Worm (Caenorhabditis elegans) whole organism, young adult: ENCODE measurements around the gene C33F10.1.
A peak's percentile ranks its signal among the peaks of the same experiment; 100 is the strongest.

ENCODE experiments used
- B0019.2 ChIP-seq: fragments of 200-800 bp; sonication (Bioruptor generic); conservative IDR thresholded peaks from 2 replicates; pipeline ENCODE4 v1.3.6; 2022; ENCODE audit warnings: missing genetic modification reagents, missing genetic modification characterization, missing compliant biosample characterization
- B0035.1 ChIP-seq: sonication (generic microtip); optimal IDR thresholded peaks from 2 replicates; lab custom pipeline; 2016; ENCODE audit warnings: missing genetic modification characterization, mild to moderate bottlenecking, missing compliant biosample characterization, missing genotype, missing genetic modification reagents
- B0336.3 ChIP-seq: fragments of 200-800 bp; sonication (Bioruptor generic); IDR thresholded peaks from 2 replicates; pipeline ENCODE4 v1.3.6; 2022; ENCODE audit warnings: missing genetic modification characterization, missing compliant biosample characterization
- C06A6.2 ChIP-seq: fragments of 200-800 bp; sonication (Bioruptor generic); conservative IDR thresholded peaks from 2 replicates; pipeline ENCODE4 v1.3.6; 2022; ENCODE audit warnings: missing genetic modification characterization, missing compliant biosample characterization
- F23B12.7 ChIP-seq: sonication (generic microtip); optimal IDR thresholded peaks from 2 replicates; lab custom pipeline; 2017; ENCODE audit warnings: missing genetic modification characterization, mild to moderate bottlenecking, missing compliant biosample characterization, antibody characterized with exemption, moderate library complexity; ENCODE audit not compliant: insufficient read depth
- F33H1.4 ChIP-seq: fragments of 200-800 bp; sonication (Bioruptor generic); IDR thresholded peaks from 2 replicates; pipeline ENCODE4 v1.3.6; 2022; ENCODE audit warnings: missing genetic modification reagents, missing genetic modification characterization, missing compliant biosample characterization
- F37B4.10 ChIP-seq: fragments of 200-800 bp; sonication (Bioruptor generic); IDR thresholded peaks from 2 replicates; pipeline ENCODE4 v1.3.6; 2022; ENCODE audit warnings: missing genetic modification characterization, missing compliant biosample characterization
- F49E8.2 ChIP-seq: sonication (generic microtip); optimal IDR thresholded peaks from 3 replicates; lab custom pipeline; 2017; ENCODE audit warnings: missing genetic modification characterization, mild to moderate bottlenecking, missing compliant biosample characterization, antibody characterized with exemption, moderate library complexity; ENCODE audit not compliant: insufficient read depth
- K11D2.4 ChIP-seq: fragments of 200-800 bp; sonication (Bioruptor generic); IDR thresholded peaks from 2 replicates; pipeline ENCODE4 v1.3.6; 2022; ENCODE audit warnings: missing genetic modification reagents, missing genetic modification characterization, missing compliant biosample characterization
- K12H6.12 ChIP-seq: fragments of 200-800 bp; sonication (Bioruptor generic); optimal IDR thresholded peaks from 2 replicates; lab custom pipeline; 2018; ENCODE audit warnings: mild to moderate bottlenecking, missing genetic modification characterization, missing compliant biosample characterization
- T26A5.8 ChIP-seq: sonication (generic microtip); optimal IDR thresholded peaks from 2 replicates; lab custom pipeline; 2016; ENCODE audit warnings: missing genetic modification characterization, missing compliant biosample characterization
- Y56A3A.18 ChIP-seq: fragments of 200-800 bp; sonication (Bioruptor generic); IDR thresholded peaks from 2 replicates; pipeline ENCODE4 v1.3.6; 2022; ENCODE audit warnings: missing genetic modification reagents, missing genetic modification characterization, missing compliant biosample characterization
- Y79H2A.3 ChIP-seq: fragments of 200-800 bp; sonication (Bioruptor generic); conservative IDR thresholded peaks from 2 replicates; pipeline ENCODE4 v1.3.6; 2022; ENCODE audit warnings: missing genetic modification reagents, missing genetic modification characterization, missing compliant biosample characterization
- attf-6 ChIP-seq: fragments of 200-800 bp; sonication (Bioruptor generic); IDR thresholded peaks from 2 replicates; pipeline ENCODE4 v1.3.6; 2022; ENCODE audit warnings: missing genetic modification reagents, missing genetic modification characterization, missing compliant biosample characterization
- cebp-1 ChIP-seq, 2 experiments: fragments of 200-800 bp in 1 of 2; sonication (Bioruptor generic) in 1 of 2; sonication (generic microtip) in 1 of 2; IDR thresholded peaks in 1 of 2; optimal IDR thresholded peaks in 1 of 2; 2 replicates each; pipeline versions ENCODE4 v1.3.6 to Lab custom; 2017 to 2022; ENCODE audit warnings: missing compliant biosample characterization in 2 of 2, missing genetic modification characterization in 2 of 2, mild to moderate bottlenecking in 1 of 2, missing genetic modification reagents in 1 of 2, moderate library complexity in 1 of 2
- ceh-40 ChIP-seq: fragments of 200-800 bp; sonication (Bioruptor generic); IDR thresholded peaks from 2 replicates; pipeline ENCODE4 v1.3.6; 2022; ENCODE audit warnings: missing genetic modification characterization, missing compliant biosample characterization
- ceh-79 ChIP-seq: sonication (generic microtip); optimal IDR thresholded peaks from 2 replicates; lab custom pipeline; 2017; ENCODE audit warnings: mild to moderate bottlenecking, missing genetic modification characterization, missing compliant biosample characterization
- ceh-91 ChIP-seq: fragments of 200-800 bp; sonication (Bioruptor generic); IDR thresholded peaks from 2 replicates; pipeline ENCODE4 v1.3.6; 2022; ENCODE audit warnings: missing genetic modification reagents, missing genetic modification characterization, missing compliant biosample characterization
- die-1 ChIP-seq: sonication (generic microtip); optimal IDR thresholded peaks from 2 replicates; lab custom pipeline; 2016; ENCODE audit warnings: missing genotype, mild to moderate bottlenecking, missing genetic modification characterization, missing compliant biosample characterization
- dox-1 ChIP-seq: fragments of 200-800 bp; sonication (Bioruptor generic); IDR thresholded peaks from 2 replicates; pipeline ENCODE4 v1.3.6; 2022; ENCODE audit warnings: missing genetic modification reagents, missing genetic modification characterization, missing compliant biosample characterization
- egl-18 ChIP-seq: fragments of 200-800 bp; sonication (Bioruptor generic); IDR thresholded peaks from 2 replicates; pipeline ENCODE4 v1.3.6; 2022; ENCODE audit warnings: missing genetic modification reagents, missing genetic modification characterization, missing compliant biosample characterization
- egl-44 ChIP-seq: fragments of 200-800 bp; sonication (Bioruptor generic); IDR thresholded peaks from 2 replicates; pipeline ENCODE4 v1.3.6; 2022; ENCODE audit warnings: missing genetic modification reagents, missing genetic modification characterization, missing compliant biosample characterization
- ekl-4 ChIP-seq: fragments of 200-800 bp; sonication (Bioruptor generic); IDR thresholded peaks from 2 replicates; pipeline ENCODE4 v1.3.6; 2022; ENCODE audit warnings: missing genetic modification reagents, missing genetic modification characterization, missing compliant biosample characterization
- ets-4 ChIP-seq: fragments of 200-800 bp; sonication (Bioruptor generic); optimal IDR thresholded peaks from 2 replicates; lab custom pipeline; 2018; ENCODE audit warnings: mild to moderate bottlenecking, missing genetic modification characterization, missing compliant biosample characterization
- hmg-20 ChIP-seq: fragments of 200-800 bp; sonication (Bioruptor generic); IDR thresholded peaks from 2 replicates; pipeline ENCODE4 v1.3.6; 2022; ENCODE audit warnings: missing genetic modification reagents, missing genetic modification characterization, missing compliant biosample characterization
- hrde-1 ChIP-seq: sonication (generic microtip); optimal IDR thresholded peaks from 2 replicates; lab custom pipeline; 2016; ENCODE audit warnings: missing genetic modification characterization, mild to moderate bottlenecking, missing compliant biosample characterization, moderate library complexity, missing genotype, missing genetic modification reagents, borderline replicate concordance
- hsf-1 ChIP-seq: fragments of 200-800 bp; sonication (Bioruptor generic); IDR thresholded peaks from 2 replicates; pipeline ENCODE4 v1.3.6; 2022; ENCODE audit warnings: missing genetic modification reagents, missing genetic modification characterization, missing compliant biosample characterization
- lag-1 ChIP-seq: fragments of 200-800 bp; sonication (Bioruptor generic); IDR thresholded peaks from 2 replicates; pipeline ENCODE4 v1.3.6; 2022; ENCODE audit warnings: missing genetic modification reagents, missing genetic modification characterization, missing compliant biosample characterization
- lin-54 ChIP-seq: fragments of 200-800 bp; sonication (Bioruptor generic); optimal IDR thresholded peaks from 2 replicates; lab custom pipeline; 2018; ENCODE audit warnings: mild to moderate bottlenecking, missing genetic modification characterization, missing compliant biosample characterization
- madf-6 ChIP-seq: fragments of 200-800 bp; sonication (Bioruptor generic); IDR thresholded peaks from 2 replicates; pipeline ENCODE4 v1.3.6; 2022; ENCODE audit warnings: missing genetic modification reagents, missing genetic modification characterization, missing compliant biosample characterization
- mcd-1 ChIP-seq: fragments of 200-800 bp; sonication (Bioruptor generic); IDR thresholded peaks from 2 replicates; pipeline ENCODE4 v1.3.6; 2022; ENCODE audit warnings: missing genetic modification reagents, missing genetic modification characterization, missing compliant biosample characterization
- mxl-1 ChIP-seq: sonication (generic microtip); optimal IDR thresholded peaks from 2 replicates; lab custom pipeline; 2016; ENCODE audit warnings: missing genetic modification characterization, missing compliant biosample characterization
- nhr-179 ChIP-seq: sonication (generic microtip); optimal IDR thresholded peaks from 2 replicates; lab custom pipeline; 2016; ENCODE audit warnings: mild to moderate bottlenecking, missing genetic modification characterization, missing compliant biosample characterization
- nhr-80 ChIP-seq: sonication (generic microtip); optimal IDR thresholded peaks from 2 replicates; lab custom pipeline; 2016; ENCODE audit warnings: missing genetic modification characterization, missing compliant biosample characterization
- pbrm-1 ChIP-seq: fragments of 200-800 bp; sonication (Bioruptor generic); IDR thresholded peaks from 2 replicates; pipeline ENCODE4 v1.3.6; 2022; ENCODE audit warnings: missing genetic modification reagents, missing genetic modification characterization, missing compliant biosample characterization
- repo-1 ChIP-seq: sonication (generic microtip); optimal IDR thresholded peaks from 2 replicates; lab custom pipeline; 2017; ENCODE audit warnings: mild to moderate bottlenecking, missing genetic modification characterization, missing compliant biosample characterization
- rpc-1 ChIP-seq, 2 experiments: fragments of 150-350 bp in 1 of 2; sonication (generic microtip) in 1 of 2; optimal IDR thresholded peaks; 2 replicates each; lab custom pipeline; 2014 to 2018; ENCODE audit warnings: missing biosample characterization in 1 of 2, missing genetic modification characterization in 1 of 2, missing genetic modification reagents in 1 of 2, missing genotype in 1 of 2
- sdz-38 ChIP-seq: sonication (generic microtip); optimal IDR thresholded peaks from 2 replicates; lab custom pipeline; 2016; ENCODE audit warnings: missing genotype, missing genetic modification characterization, missing compliant biosample characterization
- snpc-1.1 ChIP-seq: sonication (generic microtip); optimal IDR thresholded peaks from 2 replicates; lab custom pipeline; 2017; ENCODE audit warnings: missing genetic modification characterization, mild to moderate bottlenecking, missing compliant biosample characterization, antibody characterized with exemption, moderate library complexity, missing genotype, missing genetic modification reagents; ENCODE audit not compliant: insufficient read depth
- snpc-4 ChIP-seq, 5 experiments: fragments of 150-350 bp in 1 of 5; sonication (generic microtip) in 4 of 5; optimal IDR thresholded peaks; 2 replicates each; lab custom pipeline; 2014 to 2018; ENCODE audit warnings: missing genetic modification characterization in 5 of 5, missing biosample characterization in 3 of 5, antibody characterized with exemption in 2 of 5, mild to moderate bottlenecking in 2 of 5, missing compliant biosample characterization in 2 of 5, missing genotype in 2 of 5, moderate library complexity in 2 of 5, missing genetic modification reagents in 1 of 5
- unc-130 ChIP-seq: sonication (generic microtip); optimal IDR thresholded peaks from 2 replicates; lab custom pipeline; 2016; ENCODE audit warnings: missing genetic modification reagents, missing genetic modification characterization, missing compliant biosample characterization
- zfh-2 ChIP-seq: fragments of 200-800 bp; sonication (Bioruptor generic); conservative IDR thresholded peaks from 2 replicates; pipeline ENCODE4 v1.3.6; 2022; ENCODE audit warnings: missing genetic modification reagents, missing genetic modification characterization, missing compliant biosample characterization
- zim-3 ChIP-seq: sonication (generic microtip); optimal IDR thresholded peaks from 2 replicates; lab custom pipeline; 2017; ENCODE audit warnings: mild to moderate bottlenecking, missing genetic modification characterization, moderate library complexity, missing compliant biosample characterization
- ztf-26 ChIP-seq: sonication (generic microtip); optimal IDR thresholded peaks from 2 replicates; lab custom pipeline; 2017; ENCODE audit warnings: missing genetic modification characterization, missing compliant biosample characterization
- ztf-28 ChIP-seq: fragments of 200-800 bp; sonication (Bioruptor generic); IDR thresholded peaks from 2 replicates; pipeline ENCODE4 v1.3.6; 2022; ENCODE audit warnings: missing genetic modification reagents, missing genetic modification characterization, missing compliant biosample characterization
- ztf-3 ChIP-seq: fragments of 200-800 bp; sonication (Bioruptor generic); optimal IDR thresholded peaks from 2 replicates; lab custom pipeline; 2018; ENCODE audit warnings: mild to moderate bottlenecking, missing genetic modification characterization, missing compliant biosample characterization
- ztf-6 ChIP-seq: fragments of 200-800 bp; sonication (Bioruptor generic); IDR thresholded peaks from 2 replicates; pipeline ENCODE4 v1.3.6; 2022; ENCODE audit warnings: missing genetic modification reagents, missing genetic modification characterization, missing compliant biosample characterization

C33F10.1 gene

DNA sequence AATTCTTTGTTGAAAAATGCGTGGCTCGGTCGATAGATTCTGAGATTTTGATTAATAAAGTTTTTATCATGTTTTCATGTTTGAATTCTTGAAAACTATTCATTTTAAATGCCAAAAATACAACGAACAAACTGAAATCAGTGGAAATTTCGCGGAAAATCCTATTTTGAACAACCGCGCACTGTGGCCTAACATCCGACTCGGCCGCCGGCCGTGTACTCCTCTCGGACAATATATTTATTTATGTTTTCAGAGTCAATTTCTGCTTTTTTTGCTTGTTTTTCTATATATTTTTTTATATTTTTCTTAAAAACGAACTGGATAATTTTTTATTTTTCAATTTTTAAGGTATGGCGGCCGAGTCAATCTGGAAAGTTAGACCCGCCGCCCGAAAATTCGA is 43.6 kb upstream of the C33F10.1 start, which contains the start of gene F26G1.1:
F26G1.1 (plus strand) TSS at position 347 of the 400 bp plus-strand sequence.
- TF ChIP-seq lag-1 = no peak
- TF ChIP-seq ceh-79 (tag; lab: Kevin White, UChicago) = no peak
- peak; percentile 2 for TF ChIP-seq F23B12.7 (tag; lab: Kevin White, UChicago)
- TF ChIP-seq dox-1 (GFP tag; lab: Robert Waterston, UW) = peak; percentile 54; the same call in 1 of the 2 replicates
- no peak for TF ChIP-seq cebp-1 (GFP tag; IDR thresholded peaks at IDR 0.05; lab: Robert Waterston, UW)
- TF ChIP-seq cebp-1 (tag; optimal IDR thresholded peaks at IDR 0.05; lab: Kevin White, UChicago) = no peak
- no peak for TF ChIP-seq pbrm-1 (GFP tag; lab: Robert Waterston, UW)
- no peak for TF ChIP-seq ekl-4 (GFP tag; lab: Robert Waterston, UW)
- no peak for TF ChIP-seq hsf-1
- no peak for TF ChIP-seq B0035.1 (tag; lab: Kevin White, UChicago)
- TF ChIP-seq ceh-40 (GFP tag; lab: Robert Waterston, UW) = no peak
- no peak for TF ChIP-seq B0336.3
- TF ChIP-seq K11D2.4 = peak; percentile 62
- peak; percentile 9 for TF ChIP-seq K12H6.12 (tag; lab: Kevin White, UChicago)
- TF ChIP-seq F33H1.4 (GFP tag; lab: Robert Waterston, UW) = peak; percentile 55
- TF ChIP-seq nhr-80 (tag; lab: Kevin White, UChicago) = no peak
- no peak for TF ChIP-seq die-1 (tag; lab: Kevin White, UChicago)
- TF ChIP-seq C06A6.2 (GFP tag; lab: Robert Waterston, UW) = no peak
- no peak for TF ChIP-seq B0019.2 (GFP tag; lab: Robert Waterston, UW)
- TF ChIP-seq F37B4.10 (GFP tag; lab: Robert Waterston, UW) = no peak
- TF ChIP-seq mxl-1 (tag; lab: Kevin White, UChicago) = no peak
- TF ChIP-seq madf-6 (GFP tag; lab: Robert Waterston, UW) = peak; percentile 68
- no peak for TF ChIP-seq egl-18
- no peak for TF ChIP-seq rpc-1 (optimal IDR thresholded peaks at IDR 0.05; lab: Kevin White, UChicago)
- TF ChIP-seq rpc-1 (tag; optimal IDR thresholded peaks at IDR 0.05; lab: Kevin White, UChicago) = no peak
- no peak for TF ChIP-seq ztf-6 (GFP tag; lab: Robert Waterston, UW)
- TF ChIP-seq hmg-20 = 0 out of 2 replicates have a peak, but pooled peaks have one; percentile 37
- TF ChIP-seq nhr-179 (tag; lab: Kevin White, UChicago) = no peak
- TF ChIP-seq T26A5.8 = no peak
- TF ChIP-seq ets-4 (GFP tag; lab: Kevin White, UChicago) = no peak
- TF ChIP-seq snpc-4 (GFP tag; optimal IDR thresholded peaks at IDR 0.05; lab: Kevin White, UChicago) = no peak
- peak in 1 of 4 experiments; percentile 25 for TF ChIP-seq snpc-4 (tag; optimal IDR thresholded peaks at IDR 0.05; lab: Kevin White, UChicago)
- TF ChIP-seq hrde-1 (tag; lab: Kevin White, UChicago) = peak; percentile 52
- TF ChIP-seq egl-44 (GFP tag; lab: Robert Waterston, UW) = no peak
- TF ChIP-seq ceh-91 = no peak
- TF ChIP-seq zim-3 (tag; lab: Kevin White, UChicago) = no peak
- no peak for TF ChIP-seq Y79H2A.3
- no peak for TF ChIP-seq snpc-1.1 (tag; lab: Kevin White, UChicago)
- peak; percentile 82 for TF ChIP-seq lin-54 (GFP tag; lab: Kevin White, UChicago)
- TF ChIP-seq repo-1 (tag; lab: Kevin White, UChicago) = no peak
- no peak for TF ChIP-seq sdz-38 (tag; lab: Kevin White, UChicago)
- no peak for TF ChIP-seq ztf-26 (tag; lab: Kevin White, UChicago)
- peak; percentile 59; the same call in 1 of the 2 replicates for TF ChIP-seq ztf-28
- TF ChIP-seq Y56A3A.18 (GFP tag; lab: Robert Waterston, UW) = no peak
- TF ChIP-seq ztf-3 (GFP tag; lab: Kevin White, UChicago) = no peak
- TF ChIP-seq mcd-1 (GFP tag; lab: Robert Waterston, UW) = peak; percentile 70
- no peak for TF ChIP-seq attf-6 (GFP tag; lab: Robert Waterston, UW)
- TF ChIP-seq zfh-2 (GFP tag; lab: Robert Waterston, UW) = no peak
- peak; percentile 81 for TF ChIP-seq unc-130 (GFP tag; lab: Kevin White, UChicago)
- no peak for TF ChIP-seq F49E8.2 (tag; lab: Kevin White, UChicago)
